Worm (Caenorhabditis elegans) whole organism, mixed stage, embryonic: ENCODE data around the gene C05C9.2.

Experiments
- M03D4.4 ChIP-seq: sonication (generic microtip); optimal IDR thresholded peaks from 2 replicates; lab custom pipeline; 2017; ENCODE audit warnings: mild to moderate bottlenecking, missing genetic modification characterization, missing compliant biosample characterization
- blmp-1 ChIP-seq: fragments of 150-350 bp; optimal IDR thresholded peaks from 2 replicates; lab custom pipeline; 2014; ENCODE audit warnings: missing biosample characterization, missing genetic modification characterization
- ceh-39 ChIP-seq: fragments of 150-350 bp; optimal IDR thresholded peaks from 2 replicates; lab custom pipeline; 2014; ENCODE audit warnings: missing biosample characterization, missing genetic modification characterization
- ceh-43 ChIP-seq: fragments of 200-800 bp; sonication (Bioruptor generic); optimal IDR thresholded peaks from 2 replicates; lab custom pipeline; 2018; ENCODE audit warnings: mild to moderate bottlenecking, missing genetic modification characterization, moderate library complexity, missing compliant biosample characterization
- ceh-83 ChIP-seq: fragments of 200-800 bp; sonication (Bioruptor generic); optimal IDR thresholded peaks from 2 replicates; lab custom pipeline; 2018; ENCODE audit warnings: mild to moderate bottlenecking, missing genetic modification characterization, missing compliant biosample characterization
- ces-1 ChIP-seq: fragments of 150-350 bp; optimal IDR thresholded peaks from 2 replicates; lab custom pipeline; 2014; ENCODE audit warnings: missing biosample characterization, missing genetic modification reagents, missing genetic modification characterization
- cnd-1 ChIP-seq: fragments of 200-800 bp; sonication (Bioruptor generic); optimal IDR thresholded peaks from 2 replicates; lab custom pipeline; 2018; ENCODE audit warnings: mild to moderate bottlenecking, missing genetic modification characterization, missing compliant biosample characterization
- elt-1 ChIP-seq: sonication (generic microtip); optimal IDR thresholded peaks from 2 replicates; lab custom pipeline; 2017; ENCODE audit warnings: missing genetic modification characterization, mild to moderate bottlenecking, missing compliant biosample characterization, antibody characterized with exemption, moderate library complexity, borderline replicate concordance; ENCODE audit not compliant: insufficient read depth
- elt-3 ChIP-seq: fragments of 150-350 bp; optimal IDR thresholded peaks from 2 replicates; lab custom pipeline; 2014; ENCODE audit warnings: missing biosample characterization, missing genetic modification characterization
- flh-1 ChIP-seq: fragments of 200-800 bp; sonication (Bioruptor generic); optimal IDR thresholded peaks from 2 replicates; lab custom pipeline; 2018; ENCODE audit warnings: mild to moderate bottlenecking, missing genetic modification characterization, moderate library complexity, missing compliant biosample characterization
- ham-2 ChIP-seq: fragments of 200-800 bp; sonication (Bioruptor generic); optimal IDR thresholded peaks from 2 replicates; lab custom pipeline; 2018; ENCODE audit warnings: mild to moderate bottlenecking, missing genetic modification characterization, missing compliant biosample characterization
- hlh-1 ChIP-seq: fragments of 150-350 bp; optimal IDR thresholded peaks from 2 replicates; lab custom pipeline; 2014; ENCODE audit warnings: missing biosample characterization, missing genetic modification reagents, missing genetic modification characterization
- lin-13 ChIP-seq: fragments of 150-350 bp; optimal IDR thresholded peaks from 2 replicates; lab custom pipeline; 2014; ENCODE audit warnings: missing biosample characterization, missing genetic modification characterization
- lin-32 ChIP-seq: fragments of 200-800 bp; sonication (Bioruptor generic); optimal IDR thresholded peaks from 2 replicates; lab custom pipeline; 2018; ENCODE audit warnings: mild to moderate bottlenecking, missing genetic modification characterization, missing compliant biosample characterization
- lsy-2 ChIP-seq: fragments of 150-350 bp; optimal IDR thresholded peaks from 2 replicates; lab custom pipeline; 2014; ENCODE audit warnings: missing biosample characterization, missing genetic modification characterization
- mab-5 ChIP-seq: fragments of 150-350 bp; optimal IDR thresholded peaks from 2 replicates; lab custom pipeline; 2014; ENCODE audit warnings: missing biosample characterization, missing genetic modification characterization
- mep-1 ChIP-seq: fragments of 150-350 bp; optimal IDR thresholded peaks from 2 replicates; lab custom pipeline; 2017; ENCODE audit warnings: missing biosample characterization, missing genetic modification reagents, missing genetic modification characterization, inconsistent platforms
- mls-2 ChIP-seq: sonication (generic microtip); optimal IDR thresholded peaks from 2 replicates; lab custom pipeline; 2016; ENCODE audit warnings: mild to moderate bottlenecking, missing genetic modification characterization, moderate library complexity, missing compliant biosample characterization
- nhr-2 ChIP-seq: fragments of 150-350 bp; optimal IDR thresholded peaks from 2 replicates; lab custom pipeline; 2014; ENCODE audit warnings: missing biosample characterization, missing genetic modification characterization
- nhr-237 ChIP-seq: fragments of 150-350 bp; optimal IDR thresholded peaks from 2 replicates; lab custom pipeline; 2014; ENCODE audit warnings: missing biosample characterization, missing genetic modification characterization
- nhr-28 ChIP-seq: fragments of 150-350 bp; optimal IDR thresholded peaks from 2 replicates; lab custom pipeline; 2014; ENCODE audit warnings: missing biosample characterization, missing genetic modification characterization
- nhr-76 ChIP-seq: sonication (generic microtip); optimal IDR thresholded peaks from 2 replicates; lab custom pipeline; 2017; ENCODE audit warnings: missing biosample characterization, missing genetic modification characterization
- pha-4 ChIP-seq: fragments of 150-350 bp; optimal IDR thresholded peaks from 2 replicates; lab custom pipeline; 2018; ENCODE audit warnings: missing biosample characterization, missing genetic modification reagents, missing genetic modification characterization
- sem-2 ChIP-seq: fragments of 200-800 bp; sonication (Bioruptor generic); optimal IDR thresholded peaks from 2 replicates; lab custom pipeline; 2018; ENCODE audit warnings: mild to moderate bottlenecking, missing genetic modification characterization, missing compliant biosample characterization
- snpc-4 ChIP-seq: fragments of 150-350 bp; optimal IDR thresholded peaks from 2 replicates; lab custom pipeline; 2014; ENCODE audit warnings: missing biosample characterization, missing genetic modification characterization
- sptf-1 ChIP-seq: sonication (generic microtip); optimal IDR thresholded peaks from 2 replicates; lab custom pipeline; 2017; ENCODE audit warnings: mild to moderate bottlenecking, missing genetic modification characterization, moderate library complexity, missing compliant biosample characterization
- tbx-8 ChIP-seq: fragments of 200-800 bp; sonication (Bioruptor generic); optimal IDR thresholded peaks from 2 replicates; lab custom pipeline; 2018; ENCODE audit warnings: mild to moderate bottlenecking, missing genetic modification characterization, moderate library complexity, missing compliant biosample characterization
- unc-120 ChIP-seq: sonication (generic microtip); optimal IDR thresholded peaks from 2 replicates; lab custom pipeline; 2017; ENCODE audit warnings: missing genetic modification characterization, missing compliant biosample characterization; ENCODE audit not compliant: poor library complexity, severe bottlenecking
- unc-39 ChIP-seq: fragments of 150-350 bp; optimal IDR thresholded peaks from 2 replicates; lab custom pipeline; 2014; ENCODE audit warnings: missing biosample characterization, missing genetic modification characterization
- unc-62 ChIP-seq: fragments of 150-350 bp; optimal IDR thresholded peaks from 2 replicates; lab custom pipeline; 2014; ENCODE audit warnings: missing biosample characterization, missing genetic modification reagents, missing genetic modification characterization
- zip-8 ChIP-seq: fragments of 150-350 bp; optimal IDR thresholded peaks from 2 replicates; lab custom pipeline; 2014; ENCODE audit warnings: missing biosample characterization, missing genetic modification characterization
- ztf-11 ChIP-seq: fragments of 150-350 bp; optimal IDR thresholded peaks from 2 replicates; lab custom pipeline; 2014; ENCODE audit warnings: missing biosample characterization, missing genetic modification characterization

The C05C9.2 gene

DNA sequence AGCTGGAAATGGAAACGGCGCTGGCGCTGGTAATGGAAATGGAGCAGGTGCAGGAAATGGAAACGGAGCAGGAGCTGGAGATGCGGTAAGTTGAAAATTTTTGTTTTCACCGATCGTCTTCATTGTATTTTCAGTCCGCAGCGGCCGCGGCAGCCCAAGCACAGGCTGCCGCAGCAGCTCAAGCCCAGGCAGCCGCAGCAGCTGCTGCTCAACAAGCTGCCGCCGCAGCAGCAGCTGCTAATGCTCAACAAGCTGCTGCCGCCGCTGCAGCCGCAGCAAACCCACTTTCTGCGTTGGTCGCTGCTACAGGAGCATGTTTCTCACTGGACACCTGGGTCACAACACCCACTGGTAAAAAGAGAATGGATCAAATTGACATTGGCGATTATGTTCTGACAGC is 38.4 kb upstream of the C05C9.2 start:
- TF ChIP-seq zip-8 (tag; lab: Kevin White, UChicago) (no peak), nhr-2 (tag; lab: Kevin White, UChicago) (no peak), ces-1 (GFP tag; lab: Kevin White, UChicago) (no peak), M03D4.4 (tag; lab: Kevin White, UChicago) (no peak), lin-32 (no peak), ham-2 (no peak), ztf-11 (tag; lab: Kevin White, UChicago) (no peak), elt-1 (no peak), lsy-2 (tag; lab: Kevin White, UChicago) (no peak), sptf-1 (no peak), unc-62 (GFP tag; lab: Kevin White, UChicago) (no peak), nhr-76 (tag; lab: Kevin White, UChicago) (no peak), cnd-1 (tag; lab: Kevin White, UChicago) (no peak)

DNA sequence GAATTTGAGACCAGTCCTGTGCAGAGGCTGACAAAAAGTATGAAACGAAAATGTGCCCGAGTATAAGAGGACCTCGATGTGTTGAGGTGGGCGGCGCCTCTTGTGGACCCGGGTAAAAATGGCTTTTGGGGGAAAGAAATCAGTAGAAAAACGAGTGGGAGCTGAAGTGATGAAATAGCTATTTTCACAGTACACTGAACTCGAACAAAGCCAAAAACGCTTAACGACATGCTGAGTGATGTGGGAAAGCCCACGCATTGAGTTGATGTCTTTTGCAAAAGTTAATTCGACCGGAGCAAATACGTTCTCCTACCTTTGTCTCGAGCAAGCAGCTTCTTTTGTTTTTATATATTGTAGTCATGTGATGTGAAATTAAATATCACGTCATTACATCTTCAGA is 36.1 kb upstream of the C05C9.2 start, which contains the start of gene nlp-66:
Gene nlp-66 (minus strand): TSS at position 101 of the 400 bp plus-strand sequence.
- TF ChIP-seq nhr-76 (tag; lab: Kevin White, UChicago) (no peak), M03D4.4 (tag; lab: Kevin White, UChicago) (no peak), unc-39 (tag; lab: Kevin White, UChicago) (no peak), lin-13 (tag; lab: Kevin White, UChicago) (no peak), ceh-43 (GFP tag; lab: Kevin White, UChicago) (no peak), nhr-2 (tag; lab: Kevin White, UChicago) (no peak), ces-1 (GFP tag; lab: Kevin White, UChicago) (no peak), mab-5 (tag; lab: Kevin White, UChicago) (no peak)

DNA sequence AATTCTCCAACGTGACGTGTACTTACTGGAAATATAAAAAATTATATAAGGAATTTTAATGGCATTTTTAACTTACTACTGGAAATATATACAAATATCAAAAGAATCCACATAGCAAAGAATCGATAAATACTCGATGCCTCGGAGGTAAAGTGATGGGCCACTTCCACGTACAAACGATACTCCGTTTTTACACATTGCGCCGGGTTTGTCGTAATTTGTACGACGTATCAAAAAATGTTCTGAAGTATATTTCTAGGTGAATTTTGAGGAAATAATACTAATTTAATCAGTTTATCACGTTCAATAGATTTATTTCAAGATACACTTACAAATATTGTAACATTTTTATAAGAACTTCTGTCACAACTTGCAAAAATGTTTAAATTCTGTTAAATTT is 32.1 kb upstream of the C05C9.2 start, which contains the start of gene R08B4.3:
Gene R08B4.3 (minus strand): TSS at position 198 of the 400 bp plus-strand sequence.
- TF ChIP-seq hlh-1 (tag; lab: Kevin White, UChicago), result no peak

DNA sequence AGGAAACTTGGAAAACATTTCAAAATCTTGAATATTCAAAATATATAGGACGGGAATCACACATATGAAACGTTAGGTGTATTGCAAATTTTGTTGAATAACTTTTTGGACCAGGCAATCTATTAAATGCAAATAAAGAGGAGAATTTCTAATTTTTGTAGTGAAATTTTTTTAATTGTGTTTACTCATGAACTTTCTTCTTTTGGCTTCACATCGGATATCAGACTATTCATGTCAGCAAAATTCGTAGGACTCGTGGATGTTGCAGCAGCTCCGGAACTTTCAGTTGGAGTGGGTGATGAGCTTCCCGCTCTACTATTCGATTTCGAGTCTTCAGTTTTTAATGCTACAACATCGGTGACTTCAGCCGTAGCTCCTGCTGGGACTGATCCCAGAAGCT is 30.5 kb upstream of the C05C9.2 start:
- no peak for TF ChIP-seq mep-1
- TF ChIP-seq pha-4 (tag; lab: Kevin White, UChicago), result no peak
- no peak for TF ChIP-seq ceh-39 (tag; lab: Kevin White, UChicago)
- no peak for TF ChIP-seq sem-2 (GFP tag; lab: Kevin White, UChicago)
- no peak for TF ChIP-seq ham-2
- TF ChIP-seq ceh-83, result no peak
- TF ChIP-seq mab-5 (tag; lab: Kevin White, UChicago), result no peak

DNA sequence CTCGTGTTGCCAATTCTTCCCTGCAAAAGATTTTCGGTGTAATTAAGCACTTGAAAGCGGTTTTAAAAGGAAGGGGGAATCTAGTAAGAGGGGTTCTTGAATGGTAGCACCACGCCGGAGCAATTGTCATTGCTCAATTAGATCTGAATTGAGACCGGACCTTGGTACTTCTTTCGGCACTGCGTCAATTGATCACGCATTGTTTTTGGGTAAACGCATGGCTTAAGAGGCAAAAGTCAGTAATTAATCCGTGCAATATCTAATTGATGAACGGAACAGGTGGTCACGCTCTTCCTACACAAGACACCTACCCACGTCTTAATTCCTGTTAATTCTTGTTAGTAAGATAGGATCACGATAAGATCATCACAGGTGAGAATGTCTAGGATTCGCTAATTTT is 28.9 kb upstream of the C05C9.2 start:
- TF ChIP-seq elt-1, result no peak
- peak; percentile 21 for TF ChIP-seq ces-1 (GFP tag; lab: Kevin White, UChicago)
- no peak for TF ChIP-seq elt-3 (tag; lab: Kevin White, UChicago)
- TF ChIP-seq tbx-8 (GFP tag; lab: Kevin White, UChicago), result no peak
- TF ChIP-seq mls-2 (tag; lab: Kevin White, UChicago), result no peak
- TF ChIP-seq, all 35 proteins: peak for 1

DNA sequence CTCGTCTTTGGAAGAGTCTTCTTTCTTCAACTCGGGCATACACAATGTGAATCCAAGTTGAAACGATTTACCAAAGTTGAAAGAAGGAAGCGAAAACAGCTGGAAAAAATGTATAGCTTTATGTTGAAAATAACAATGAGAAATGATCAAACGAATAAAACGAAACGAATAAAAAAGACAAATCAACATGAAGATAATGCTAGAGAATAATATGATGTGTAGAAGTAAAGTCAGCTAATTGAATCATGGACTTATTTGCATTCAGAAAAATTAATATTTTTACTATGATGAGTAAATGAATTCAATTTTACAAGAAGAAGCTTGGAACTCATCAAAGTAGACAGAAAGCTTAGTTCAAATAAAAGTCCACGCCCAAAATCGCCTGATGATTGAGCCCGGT is 27.3 kb upstream of the C05C9.2 start, which contains the start of gene alr-1:
Gene alr-1 (minus strand): TSS at position 101 of the 400 bp plus-strand sequence.
- TF ChIP-seq cnd-1 (tag; lab: Kevin White, UChicago) (no peak), ceh-39 (tag; lab: Kevin White, UChicago) (no peak), nhr-28 (no peak), flh-1 (GFP tag; lab: Kevin White, UChicago) (no peak), ces-1 (GFP tag; lab: Kevin White, UChicago) (no peak), zip-8 (tag; lab: Kevin White, UChicago) (no peak), sptf-1 (no peak), blmp-1 (tag; lab: Kevin White, UChicago) (no peak), lin-32 (no peak), pha-4 (tag; lab: Kevin White, UChicago) (no peak), elt-1 (no peak), unc-120 (tag; lab: Kevin White, UChicago) (no peak), nhr-237 (tag; lab: Kevin White, UChicago) (no peak), M03D4.4 (tag; lab: Kevin White, UChicago) (no peak), elt-3 (tag; lab: Kevin White, UChicago) (no peak), hlh-1 (tag; lab: Kevin White, UChicago) (no peak), nhr-2 (tag; lab: Kevin White, UChicago) (no peak), ceh-83 (no peak), snpc-4 (tag; lab: Kevin White, UChicago) (no peak), mls-2 (tag; lab: Kevin White, UChicago) (no peak)
